Worm (Caenorhabditis elegans): Measurements from ENCODE around the gene fbxb-78.

The fbxb-78 gene

DNA sequence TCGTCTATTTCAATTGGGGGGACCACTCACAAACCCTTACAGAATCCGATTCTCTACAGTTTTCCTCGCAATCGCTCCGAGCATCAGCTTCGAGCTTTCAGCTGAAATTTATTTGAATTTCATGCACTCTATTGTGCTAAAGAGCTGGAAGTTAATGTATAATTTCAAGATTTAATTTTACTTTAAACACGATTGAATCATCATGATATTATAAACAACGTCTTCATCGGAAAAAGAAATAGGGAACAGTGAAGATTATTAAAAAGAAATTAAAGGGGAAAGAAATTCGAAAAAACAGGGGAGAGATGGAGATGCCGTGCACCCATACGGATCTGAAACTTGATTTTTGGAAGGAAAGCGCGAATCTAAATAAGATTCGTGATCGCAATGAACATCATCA is 6.8 kb downstream of the fbxb-78 start, which contains the start of gene hoe-1:
Gene hoe-1 (minus strand): TSS at position 101 of the 400 bp plus-strand sequence.
- TF ChIP-seq zip-5 (tag; optimal IDR thresholded peaks at IDR 0.05) (no peak), fax-1 (tag; optimal IDR thresholded peaks at IDR 0.05) (no peak), hlh-30 (tag; optimal IDR thresholded peaks at IDR 0.05; ENCODE audit: insufficient read depth) (no peak), tbx-2 (tag; optimal IDR thresholded peaks at IDR 0.05) (no peak), tbx-7 (tag; optimal IDR thresholded peaks at IDR 0.05) (no peak), ets-4 (tag; optimal IDR thresholded peaks at IDR 0.05) (no peak), ceh-24 (tag; optimal IDR thresholded peaks at IDR 0.05) (no peak), ama-1 (optimal IDR thresholded peaks at IDR 0.05) (no peak), ceh-19 (GFP tag; optimal IDR thresholded peaks at IDR 0.05) (no peak), pax-1 (tag; optimal IDR thresholded peaks at IDR 0.05) (no peak), K09A11.1 (tag; optimal IDR thresholded peaks at IDR 0.05; ENCODE audit: insufficient read depth) (no peak), unc-42 (tag; optimal IDR thresholded peaks at IDR 0.05) (no peak), ceh-2 (tag; optimal IDR thresholded peaks at IDR 0.05) (no peak), hlh-15 (tag; optimal IDR thresholded peaks at IDR 0.05) (no peak), eyg-1 (tag; optimal IDR thresholded peaks at IDR 0.05) (no peak), dmd-4 (tag; optimal IDR thresholded peaks at IDR 0.05; ENCODE audit: borderline replicate concordance) (no peak), ttx-3 (tag; optimal IDR thresholded peaks at IDR 0.05) (no peak), nfya-1 (tag; optimal IDR thresholded peaks at IDR 0.05) (no peak)

DNA sequence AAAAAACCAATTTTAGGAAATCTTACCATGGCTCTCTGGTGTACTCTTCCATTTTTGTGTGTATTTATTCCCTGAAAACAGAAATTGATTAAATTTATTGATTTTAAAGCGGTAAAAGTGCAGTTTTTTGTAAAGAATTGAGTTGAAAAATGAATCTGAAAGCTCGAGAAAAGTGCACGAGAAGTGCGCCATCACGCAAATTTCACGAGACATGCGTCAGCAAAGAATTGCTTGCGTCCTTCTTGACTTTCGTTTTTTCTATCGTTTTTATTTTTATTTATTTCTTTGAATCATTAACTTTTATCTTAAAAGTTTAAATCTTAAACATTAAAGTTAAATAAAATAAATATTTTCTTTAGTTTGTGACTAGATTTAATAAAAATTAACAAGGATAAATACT is 8.1 kb downstream of the fbxb-78 start, which contains the start of gene timm-17B.1:
Gene timm-17B.1 (minus strand): TSS at position 71 of the 400 bp plus-strand sequence.
- TF ChIP-seq ceh-9 (tag; optimal IDR thresholded peaks at IDR 0.05) (no peak), nfya-1 (tag; optimal IDR thresholded peaks at IDR 0.05) (peak; percentile 35), elt-2 (tag; optimal IDR thresholded peaks at IDR 0.05) (peak; percentile 42), Y22D7AL.16 (tag; optimal IDR thresholded peaks at IDR 0.05) (no peak), ttx-3 (tag; optimal IDR thresholded peaks at IDR 0.05) (peak; percentile 36), nhr-11 (tag; optimal IDR thresholded peaks at IDR 0.05) (no peak), ceh-45 (GFP tag; IDR thresholded peaks at IDR 0.05) (no peak), pax-1 (tag; optimal IDR thresholded peaks at IDR 0.05) (no peak), unc-3 (GFP tag; conservative IDR thresholded peaks at IDR 0.05) (no peak), unc-3 (tag; optimal IDR thresholded peaks at IDR 0.05) (no peak), unc-86 (tag; optimal IDR thresholded peaks at IDR 0.05) (no peak), hlh-6 (tag; optimal IDR thresholded peaks at IDR 0.05) (no peak), fax-1 (tag; optimal IDR thresholded peaks at IDR 0.05) (no peak), hlh-13 (GFP tag; optimal IDR thresholded peaks at IDR 0.05) (no peak), sox-4 (tag; optimal IDR thresholded peaks at IDR 0.05) (peak; percentile 6)

DNA sequence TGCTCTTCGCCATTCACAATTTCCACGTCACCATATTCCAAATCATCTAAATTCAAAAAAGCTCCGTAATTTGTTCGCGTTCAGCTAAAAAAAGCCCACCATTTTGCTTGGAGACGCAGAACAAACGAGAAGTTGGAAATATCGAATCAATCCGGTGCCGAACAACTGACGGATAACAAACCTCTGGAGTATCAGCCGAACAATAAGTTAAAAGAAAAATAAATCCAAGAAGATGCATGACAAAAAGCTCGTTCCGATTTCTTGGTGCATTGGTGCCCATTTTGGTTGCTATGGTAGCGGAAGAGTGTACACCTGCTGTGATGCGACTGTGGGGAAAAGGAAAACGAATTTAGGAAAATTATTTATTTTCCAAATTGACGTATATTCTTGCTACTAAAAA is 10.2 kb downstream of the fbxb-78 start, which contains the start of gene tctn-1:
Gene tctn-1 (minus strand): TSS at position 280 of the 400 bp plus-strand sequence.
- TF ChIP-seq unc-55 (GFP tag; optimal IDR thresholded peaks at IDR 0.05): no peak
- TF ChIP-seq ceh-48 (tag; optimal IDR thresholded peaks at IDR 0.05): no peak
- TF ChIP-seq hlh-6 (tag; optimal IDR thresholded peaks at IDR 0.05): no peak
- no peak for TF ChIP-seq unc-86 (tag; optimal IDR thresholded peaks at IDR 0.05)

DNA sequence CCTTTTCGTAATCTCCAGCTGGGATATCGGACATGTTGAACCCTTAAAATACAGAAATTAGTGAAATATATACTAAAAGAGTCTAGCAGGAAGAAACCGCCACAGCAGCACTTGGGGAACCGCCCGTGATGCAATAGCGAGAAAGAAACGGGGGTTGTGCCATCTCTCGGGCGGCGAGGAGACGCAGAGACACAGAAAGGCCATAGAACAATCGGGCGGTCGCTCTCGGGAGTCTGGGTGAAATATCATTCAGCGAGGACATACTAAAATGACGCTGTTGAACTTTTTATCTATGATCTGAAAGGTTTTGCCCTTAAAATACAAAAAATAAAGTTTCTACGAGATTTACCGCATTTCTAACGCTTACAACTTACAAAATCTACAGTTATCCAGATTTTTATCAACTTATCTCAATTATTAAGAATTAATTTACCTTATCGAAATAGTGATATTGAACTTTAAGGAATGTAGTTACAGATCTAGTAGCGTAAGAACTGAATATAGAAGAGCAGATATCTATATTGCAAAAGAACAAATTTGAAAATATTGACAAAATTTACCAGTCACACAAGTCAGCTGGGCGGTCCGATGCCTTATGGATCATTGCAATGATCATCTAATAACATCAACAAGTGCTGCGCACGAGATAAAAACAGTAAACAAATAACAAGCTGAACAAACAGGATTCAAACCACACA is 11.2 kb downstream of the fbxb-78 start, which contains the start of gene cyc-2.1:
Gene cyc-2.1 (minus strand): TSS at position 605 of the 698 bp plus-strand sequence.
- peak; percentile 7 for TF ChIP-seq ref-2 (tag; optimal IDR thresholded peaks at IDR 0.05)
- TF ChIP-seq nfya-1 (tag; optimal IDR thresholded peaks at IDR 0.05): peak; percentile 62
- no peak for TF ChIP-seq C38D4.7 (GFP tag; optimal IDR thresholded peaks at IDR 0.05)
- peak; percentile 28 for TF ChIP-seq pha-2 (tag; optimal IDR thresholded peaks at IDR 0.05)
- TF ChIP-seq ttx-3 (tag; optimal IDR thresholded peaks at IDR 0.05): no peak
- TF ChIP-seq rnt-1 (tag; optimal IDR thresholded peaks at IDR 0.05): peak; percentile 45
- no peak for TF ChIP-seq ceh-19 (GFP tag; optimal IDR thresholded peaks at IDR 0.05)
- no peak for TF ChIP-seq elt-4 (tag; optimal IDR thresholded peaks at IDR 0.05)
- TF ChIP-seq ceh-34 (tag; optimal IDR thresholded peaks at IDR 0.05): peak; percentile 37
- no peak for TF ChIP-seq ceh-14 (tag; optimal IDR thresholded peaks at IDR 0.05)
- no peak for TF ChIP-seq nhr-11 (tag; optimal IDR thresholded peaks at IDR 0.05)
- no peak for TF ChIP-seq hlh-8 (tag; optimal IDR thresholded peaks at IDR 0.05)
- TF ChIP-seq pqm-1 (tag; optimal IDR thresholded peaks at IDR 0.05): peak; percentile 6
- TF ChIP-seq odd-2 (tag; optimal IDR thresholded peaks at IDR 0.05): no peak
- no peak for TF ChIP-seq hlh-13 (GFP tag; optimal IDR thresholded peaks at IDR 0.05)
- no peak for TF ChIP-seq unc-42 (tag; optimal IDR thresholded peaks at IDR 0.05)
- TF ChIP-seq zip-5 (tag; optimal IDR thresholded peaks at IDR 0.05): no peak
- no peak for TF ChIP-seq fkh-10 (GFP tag; optimal IDR thresholded peaks at IDR 0.05)
- TF ChIP-seq che-1 (tag; optimal IDR thresholded peaks at IDR 0.05): no peak
- no peak for TF ChIP-seq ets-4 (tag; optimal IDR thresholded peaks at IDR 0.05)
- TF ChIP-seq ceh-31 (tag; optimal IDR thresholded peaks at IDR 0.05): peak; percentile 43
- TF ChIP-seq sdc-2 (tag; optimal IDR thresholded peaks at IDR 0.05): peak; percentile 27
- no peak for TF ChIP-seq ceh-30 (tag; optimal IDR thresholded peaks at IDR 0.05)

All from whole organism, late embryonic.